Fruit fly (Drosophila melanogaster) whole organism, embryonic: Measurements from ENCODE around the gene MCTS1.
A peak's percentile ranks its signal among the peaks of the same experiment; 100 is the strongest.

ENCODE experiments used
- ATbp ChIP-seq: fragments of 200-800 bp; sonication (Bioruptor generic); optimal IDR thresholded peaks from 2 replicates; lab custom pipeline; 2017; ENCODE audit warnings: missing biosample characterization, mild to moderate bottlenecking, missing genetic modification characterization, missing genetic modification reagents
- CG10267 ChIP-seq: fragments of 200-800 bp; sonication (Bioruptor generic); optimal IDR thresholded peaks from 2 replicates; lab custom pipeline; 2018; ENCODE audit warnings: missing biosample characterization, mild to moderate bottlenecking, missing genetic modification characterization, moderate library complexity
- CG11247 ChIP-seq: fragments of 200-800 bp; sonication (Bioruptor generic); IDR thresholded peaks from 2 replicates; pipeline ENCODE4 v1.3.6; 2022; ENCODE audit warnings: missing biosample characterization, missing genetic modification characterization
- CG13624 ChIP-seq: fragments of 200-800 bp; sonication (Bioruptor generic); optimal IDR thresholded peaks from 2 replicates; lab custom pipeline; 2016; ENCODE audit warnings: missing biosample characterization, missing genetic modification characterization
- CG14050 ChIP-seq: fragments of 200-800 bp; sonication (Bioruptor generic); IDR thresholded peaks from 3 replicates; pipeline ENCODE4 v1.3.6; 2022; ENCODE audit warnings: missing biosample characterization, missing genetic modification characterization
- CG14441 ChIP-seq: fragments of 200-800 bp; sonication (Bioruptor generic); IDR thresholded peaks from 2 replicates; pipeline ENCODE4 v1.3.6; 2022; ENCODE audit warnings: missing biosample characterization, missing genetic modification characterization
- CG14965 ChIP-seq: fragments of 200-800 bp; sonication (Bioruptor generic); optimal IDR thresholded peaks from 2 replicates; lab custom pipeline; 2016; ENCODE audit warnings: missing biosample characterization, missing genetic modification characterization, borderline replicate concordance
- CG15514 ChIP-seq: fragments of 200-800 bp; sonication (Bioruptor generic); optimal IDR thresholded peaks from 3 replicates; lab custom pipeline; 2017; ENCODE audit warnings: missing biosample characterization, missing genetic modification characterization, mild to moderate bottlenecking, moderate library complexity, missing genetic modification reagents
- CG16863 ChIP-seq: fragments of 200-800 bp; sonication (Bioruptor generic); optimal IDR thresholded peaks from 3 replicates; lab custom pipeline; 2016; ENCODE audit warnings: missing biosample characterization, missing genetic modification characterization
- CG1792 ChIP-seq: fragments of 200-800 bp; sonication (Bioruptor generic); optimal IDR thresholded peaks from 2 replicates; lab custom pipeline; 2016; ENCODE audit warnings: missing biosample characterization, missing genetic modification characterization
- CG18764 ChIP-seq: fragments of 200-800 bp; sonication (Bioruptor generic); optimal IDR thresholded peaks from 3 replicates; lab custom pipeline; 2016; ENCODE audit warnings: missing biosample characterization, missing genetic modification characterization
- CG43689 ChIP-seq: fragments of 200-800 bp; sonication (Bioruptor generic); IDR thresholded peaks from 2 replicates; pipeline ENCODE4 v1.3.6; 2022; ENCODE audit warnings: missing biosample characterization, missing genetic modification characterization
- CG9727 ChIP-seq: fragments of 200-800 bp; sonication (Bioruptor generic); optimal IDR thresholded peaks from 3 replicates; lab custom pipeline; 2017; ENCODE audit warnings: missing biosample characterization, mild to moderate bottlenecking, missing genetic modification characterization
- Dip2 ChIP-seq: fragments of 200-800 bp; sonication (Bioruptor generic); IDR thresholded peaks from 2 replicates; pipeline ENCODE4 v1.3.6; 2022; ENCODE audit warnings: missing biosample characterization, missing genetic modification characterization
- Hey ChIP-seq: fragments of 200-800 bp; sonication (Bioruptor generic); optimal IDR thresholded peaks from 3 replicates; lab custom pipeline; 2018; ENCODE audit warnings: missing biosample characterization, mild to moderate bottlenecking, missing genetic modification characterization
- Hmx ChIP-seq: fragments of 200-800 bp; sonication (Bioruptor generic); optimal IDR thresholded peaks from 2 replicates; lab custom pipeline; 2016; ENCODE audit warnings: missing biosample characterization, missing genetic modification characterization
- Hr39 ChIP-seq: fragments of >200 bp; optimal IDR thresholded peaks from 2 replicates; lab custom pipeline; 2017
- Kr ChIP-seq: fragments of 200-800 bp; sonication (Bioruptor generic); optimal IDR thresholded peaks from 2 replicates; lab custom pipeline; 2017; ENCODE audit warnings: missing biosample characterization, mild to moderate bottlenecking, missing genetic modification characterization
- MBD-R2 ChIP-seq: fragments of 200-800 bp; sonication (Bioruptor generic); IDR thresholded peaks from 2 replicates; pipeline ENCODE4 v1.3.6; 2022; ENCODE audit warnings: missing biosample characterization, missing genetic modification characterization
- NfI ChIP-seq: fragments of 200-800 bp; sonication (Bioruptor generic); optimal IDR thresholded peaks from 3 replicates; lab custom pipeline; 2018; ENCODE audit warnings: missing biosample characterization, mild to moderate bottlenecking, missing genetic modification characterization, moderate library complexity
- Poxn ChIP-seq: fragments of 200-800 bp; sonication (Bioruptor generic); IDR thresholded peaks from 2 replicates; pipeline ENCODE4 v1.3.6; 2022; ENCODE audit warnings: missing biosample characterization, missing genetic modification characterization
- Ravus ChIP-seq: fragments of 200-800 bp; sonication (Bioruptor generic); IDR thresholded peaks from 2 replicates; pipeline ENCODE4 v1.3.6; 2022; ENCODE audit warnings: missing biosample characterization, missing genetic modification characterization
- Sry-δ ChIP-seq: fragments of 200-800 bp; sonication (Bioruptor generic); optimal IDR thresholded peaks from 2 replicates; lab custom pipeline; 2016; ENCODE audit warnings: missing biosample characterization, missing genetic modification characterization
- Taf1 ChIP-seq: fragments of 200-800 bp; sonication (Bioruptor generic); IDR thresholded peaks from 2 replicates; pipeline ENCODE4 v1.3.6; 2022; ENCODE audit warnings: missing biosample characterization, missing genetic modification characterization
- ara ChIP-seq: fragments of 200-800 bp; sonication (Bioruptor generic); IDR thresholded peaks from 2 replicates; pipeline ENCODE4 v1.3.6; 2022; ENCODE audit warnings: missing biosample characterization, missing genetic modification characterization
- ash1 ChIP-seq: fragments of 200-800 bp; sonication (Bioruptor generic); optimal IDR thresholded peaks from 2 replicates; lab custom pipeline; 2018; ENCODE audit warnings: missing biosample characterization, mild to moderate bottlenecking, missing genetic modification characterization
- bab2 ChIP-seq: fragments of 200-800 bp; sonication (Bioruptor generic); optimal IDR thresholded peaks from 2 replicates; lab custom pipeline; 2016; ENCODE audit warnings: missing biosample characterization, missing genetic modification characterization
- bsh ChIP-seq, 2 experiments: fragments of 200-800 bp; sonication (Bioruptor generic); optimal IDR thresholded peaks; 2 replicates each; lab custom pipeline; 2017 to 2018; ENCODE audit warnings: mild to moderate bottlenecking in 2 of 2, missing biosample characterization in 2 of 2, missing genetic modification characterization in 2 of 2, moderate library complexity in 1 of 2
- caup ChIP-seq: fragments of 200-800 bp; sonication (Bioruptor generic); optimal IDR thresholded peaks from 3 replicates; lab custom pipeline; 2017; ENCODE audit warnings: missing biosample characterization, mild to moderate bottlenecking, missing genetic modification characterization, moderate library complexity; ENCODE audit not compliant: severe bottlenecking
- ci ChIP-seq: fragments of 200-800 bp; sonication (Bioruptor generic); IDR thresholded peaks from 3 replicates; pipeline ENCODE4 v1.3.6; 2022; ENCODE audit warnings: missing biosample characterization, missing genetic modification characterization
- da ChIP-seq: fragments of 200-800 bp; sonication (Bioruptor generic); optimal IDR thresholded peaks from 2 replicates; lab custom pipeline; 2016; ENCODE audit warnings: missing biosample characterization, missing genetic modification characterization
- dmrt99B ChIP-seq: fragments of 200-800 bp; sonication (Bioruptor generic); optimal IDR thresholded peaks from 2 replicates; lab custom pipeline; 2018; ENCODE audit warnings: missing biosample characterization, mild to moderate bottlenecking, missing genetic modification characterization, moderate library complexity
- ems ChIP-seq: fragments of 200-800 bp; sonication (Bioruptor generic); optimal IDR thresholded peaks from 3 replicates; lab custom pipeline; 2016; ENCODE audit warnings: missing biosample characterization, missing genetic modification characterization
- fd64A ChIP-seq: fragments of 200-800 bp; sonication (Bioruptor generic); optimal IDR thresholded peaks from 3 replicates; lab custom pipeline; 2018; ENCODE audit warnings: missing biosample characterization, mild to moderate bottlenecking, missing genetic modification characterization
- gt ChIP-seq: fragments of 200-800 bp; sonication (Bioruptor generic); IDR thresholded peaks from 2 replicates; pipeline ENCODE4 v1.3.6; 2022; ENCODE audit warnings: missing biosample characterization, missing genetic modification characterization
- h ChIP-seq: fragments of >200 bp; optimal IDR thresholded peaks from 2 replicates; lab custom pipeline; 2017
- hb ChIP-seq: fragments of 200-800 bp; sonication (Bioruptor generic); IDR thresholded peaks from 3 replicates; pipeline ENCODE4 v1.3.6; 2022; ENCODE audit warnings: missing biosample characterization, missing genetic modification characterization; ENCODE audit not compliant: partially characterized antibody
- insv ChIP-seq, 2 experiments: fragments of 200-800 bp; sonication (Bioruptor generic); optimal IDR thresholded peaks; 3 replicates each; lab custom pipeline; 2016 to 2018; ENCODE audit warnings: missing biosample characterization in 2 of 2, missing genetic modification characterization in 2 of 2
- ken ChIP-seq: fragments of 200-800 bp; sonication (Bioruptor generic); IDR thresholded peaks from 3 replicates; pipeline ENCODE4 v1.3.6; 2022; ENCODE audit warnings: missing biosample characterization, missing genetic modification characterization
- lmd ChIP-seq: fragments of 200-800 bp; sonication (Bioruptor generic); IDR thresholded peaks from 2 replicates; pipeline ENCODE4 v1.3.6; 2022; ENCODE audit warnings: missing biosample characterization, missing genetic modification characterization
- mld ChIP-seq: fragments of 200-800 bp; sonication (Bioruptor generic); IDR thresholded peaks from 3 replicates; pipeline ENCODE4 v1.3.6; 2022; ENCODE audit warnings: missing biosample characterization, missing genetic modification characterization; ENCODE audit not compliant: partially characterized antibody
- nerfin-2 ChIP-seq: fragments of 200-800 bp; sonication (Bioruptor generic); IDR thresholded peaks from 2 replicates; pipeline ENCODE4 v1.3.6; 2022; ENCODE audit warnings: missing biosample characterization, missing genetic modification characterization; ENCODE audit not compliant: partially characterized antibody
- pita ChIP-seq: fragments of 200-800 bp; sonication (Bioruptor generic); optimal IDR thresholded peaks from 2 replicates; lab custom pipeline; 2017; ENCODE audit warnings: missing biosample characterization, mild to moderate bottlenecking, missing genetic modification characterization
- slbo ChIP-seq: fragments of 200-800 bp; sonication (Bioruptor generic); IDR thresholded peaks from 2 replicates; pipeline ENCODE4 v1.3.6; 2022; ENCODE audit warnings: missing biosample characterization, missing genetic modification characterization
- slou ChIP-seq: fragments of 200-800 bp; sonication (Bioruptor generic); optimal IDR thresholded peaks from 3 replicates; lab custom pipeline; 2016; ENCODE audit warnings: missing biosample characterization, missing genetic modification characterization
- so ChIP-seq: fragments of 200-800 bp; sonication (Bioruptor generic); IDR thresholded peaks from 3 replicates; pipeline ENCODE4 v1.3.6; 2022; ENCODE audit warnings: missing biosample characterization, missing genetic modification characterization
- sqz ChIP-seq: fragments of 200-800 bp; sonication (Bioruptor generic); optimal IDR thresholded peaks from 3 replicates; lab custom pipeline; 2018; ENCODE audit warnings: missing biosample characterization, mild to moderate bottlenecking, missing genetic modification characterization
- toy ChIP-seq: fragments of 200-800 bp; sonication (Bioruptor generic); IDR thresholded peaks from 2 replicates; pipeline ENCODE4 v1.3.6; 2022; ENCODE audit warnings: missing biosample characterization, missing genetic modification characterization
- tup ChIP-seq: fragments of 200-800 bp; sonication (Bioruptor generic); optimal IDR thresholded peaks from 2 replicates; lab custom pipeline; 2016; ENCODE audit warnings: missing biosample characterization, mild to moderate bottlenecking, missing genetic modification characterization, moderate library complexity
- vfl ChIP-seq: fragments of 200-800 bp; sonication (Bioruptor generic); optimal IDR thresholded peaks from 2 replicates; lab custom pipeline; 2016; ENCODE audit warnings: missing biosample characterization, missing genetic modification characterization
- zen ChIP-seq: fragments of 200-800 bp; sonication (Bioruptor generic); optimal IDR thresholded peaks from 3 replicates; lab custom pipeline; 2018; ENCODE audit warnings: missing biosample characterization, mild to moderate bottlenecking, missing genetic modification characterization, moderate library complexity
- zfh1 ChIP-seq: fragments of 200-800 bp; sonication (Bioruptor generic); IDR thresholded peaks from 3 replicates; pipeline ENCODE4 v1.3.6; 2022; ENCODE audit warnings: missing biosample characterization, missing genetic modification characterization

Gene MCTS1

dm6 chrX:5989368-5989767, 48.3 kb upstream of the MCTS1 start (continued):
- TF ChIP-seq ATbp (GFP tag; lab: Kevin White, UChicago): peak; percentile 43
- TF ChIP-seq zfh1 (GFP tag; lab: Robert Waterston, UW): 0 out of 3 replicates have a peak, but pooled peaks have one; percentile 57
- TF ChIP-seq sqz (GFP tag; lab: Kevin White, UChicago): no peak
- TF ChIP-seq h (lab: Kevin White, UChicago): no peak
- TF ChIP-seq Hr39 (lab: Kevin White, UChicago): no peak
- no peak for TF ChIP-seq nerfin-2 (GFP tag; lab: Robert Waterston, UW)
- no peak for TF ChIP-seq Ravus
- TF ChIP-seq CG9727: peak; percentile 2
- no peak for TF ChIP-seq CG13624 (GFP tag; lab: Kevin White, UChicago)
- no peak for TF ChIP-seq tup (GFP tag; lab: Kevin White, UChicago)
- TF ChIP-seq caup: no peak
- TF ChIP-seq bab2 (GFP tag; lab: Kevin White, UChicago): no peak
- no peak for TF ChIP-seq ken (GFP tag; lab: Robert Waterston, UW)
- peak; percentile 72 for TF ChIP-seq dmrt99B (tag; lab: Kevin White, UChicago)
- peak; percentile 45; the same call in 1 of the 2 replicates for TF ChIP-seq lmd (GFP tag; lab: Robert Waterston, UW)
- TF ChIP-seq mld (GFP tag; lab: Robert Waterston, UW): no peak
- TF ChIP-seq hb (GFP tag; lab: Robert Waterston, UW): no peak
- peak; percentile 59 for TF ChIP-seq CG14441 (GFP tag; lab: Robert Waterston, UW)
- TF ChIP-seq vfl (GFP tag; lab: Kevin White, UChicago): no peak
- no peak for TF ChIP-seq Hmx (GFP tag; lab: Kevin White, UChicago)
- no peak for TF ChIP-seq pita (GFP tag; lab: Kevin White, UChicago)
- peak; percentile 61; the same call in 1 of the 2 replicates for TF ChIP-seq ara (GFP tag; lab: Robert Waterston, UW)
- TF ChIP-seq Poxn (GFP tag; lab: Robert Waterston, UW): no peak
- TF ChIP-seq Hey: no peak
- TF ChIP-seq Dip2 (GFP tag; lab: Robert Waterston, UW): no peak
- no peak for TF ChIP-seq fd64A
- peak; percentile 18 for TF ChIP-seq CG10267
- TF ChIP-seq CG15514: no peak
- TF ChIP-seq so (GFP tag; lab: Robert Waterston, UW): no peak
- TF ChIP-seq CG14965: no peak
- TF ChIP-seq slbo (GFP tag; lab: Robert Waterston, UW): peak; percentile 23; the same call in 1 of the 2 replicates
- no peak for TF ChIP-seq Taf1 (GFP tag; lab: Robert Waterston, UW)
- TF ChIP-seq ci (GFP tag; lab: Robert Waterston, UW): peak; percentile 79
- no peak for TF ChIP-seq MBD-R2 (GFP tag; lab: Robert Waterston, UW)
- TF ChIP-seq CG18764 (GFP tag; lab: Kevin White, UChicago): no peak
- no peak for TF ChIP-seq da (GFP tag; lab: Kevin White, UChicago)
- no peak for TF ChIP-seq gt (GFP tag; lab: Robert Waterston, UW)
- TF ChIP-seq toy (GFP tag; lab: Robert Waterston, UW): no peak
- no peak for TF ChIP-seq CG43689
- no peak for TF ChIP-seq insv (GFP tag; optimal IDR thresholded peaks at IDR 0.05; lab: Kevin White, UChicago)
- no peak for TF ChIP-seq zen
- peak; percentile 4 for TF ChIP-seq CG16863 (GFP tag; lab: Kevin White, UChicago)
- TF ChIP-seq CG1792 (GFP tag; lab: Kevin White, UChicago): no peak
- TF ChIP-seq Kr (GFP tag; lab: Kevin White, UChicago): no peak
- TF ChIP-seq ash1: no peak
- TF ChIP-seq CG11247 (GFP tag; lab: Robert Waterston, UW): no peak
- no peak for TF ChIP-seq ems (GFP tag; lab: Kevin White, UChicago)
- peak; percentile 7 for TF ChIP-seq NfI (GFP tag; lab: Kevin White, UChicago)
- peak; percentile 40; the same call in 2 of the 3 replicates for TF ChIP-seq CG14050 (GFP tag; lab: Robert Waterston, UW)
- peak in 1 of 2 experiments; percentile 64 for TF ChIP-seq bsh (GFP tag; optimal IDR thresholded peaks at IDR 0.05; lab: Kevin White, UChicago)
- no peak for TF ChIP-seq Sry-δ (GFP tag; lab: Kevin White, UChicago)
- TF ChIP-seq slou (GFP tag; lab: Kevin White, UChicago): no peak
